Worm (Caenorhabditis elegans): ENCODE measurements around the gene srt-54.

The srt-54 gene

ce11 chrII:162182-162581 lies 45.2 kb downstream of the srt-54 start, which contains the start of gene etr-1:
Gene etr-1, plus strand, starts transcription at chrII:162374.
- TF ChIP-seq madf-8 (GFP tag; conservative IDR thresholded peaks at IDR 0.05) (no peak), attf-6 (GFP tag; IDR thresholded peaks at IDR 0.05) (no peak), nfyb-1 (GFP tag; IDR thresholded peaks at IDR 0.05) (0 out of 2 replicates have a peak, but pooled peaks have one; percentile 21), attf-5 (GFP tag; optimal IDR thresholded peaks at IDR 0.05) (peak; percentile 50), tlf-1 (GFP tag; optimal IDR thresholded peaks at IDR 0.05) (no peak), dox-1 (GFP tag; IDR thresholded peaks at IDR 0.05) (peak; percentile 83), T07F8.4 (tag; optimal IDR thresholded peaks at IDR 0.05) (no peak), hrde-1 (tag; optimal IDR thresholded peaks at IDR 0.05; ENCODE audit: borderline replicate concordance) (no peak), ceh-91 (GFP tag; IDR thresholded peaks at IDR 0.05) (no peak), B0261.1 (tag; optimal IDR thresholded peaks at IDR 0.05) (no peak), aptf-3 (GFP tag; IDR thresholded peaks at IDR 0.05) (no peak), zim-3 (tag; optimal IDR thresholded peaks at IDR 0.05) (no peak), egrh-3 (GFP tag; IDR thresholded peaks at IDR 0.05) (no peak), F57C9.4 (tag; optimal IDR thresholded peaks at IDR 0.05) (no peak), mcd-1 (GFP tag; IDR thresholded peaks at IDR 0.05) (peak; percentile 25; the same call in 1 of the 2 replicates), pbrm-1 (GFP tag; IDR thresholded peaks at IDR 0.05) (no peak), dpl-1 (GFP tag; optimal IDR thresholded peaks at IDR 0.05) (no peak), snpc-3.4 (tag; optimal IDR thresholded peaks at IDR 0.05) (no peak), F57A8.1 (GFP tag; optimal IDR thresholded peaks at IDR 0.05) (no peak), nhr-120 (GFP tag; IDR thresholded peaks at IDR 0.05) (no peak), bed-1 (GFP tag; IDR thresholded peaks at IDR 0.05) (no peak), tbp1 (GFP tag; optimal IDR thresholded peaks at IDR 0.05) (peak; percentile 9), lin-54 (GFP tag; optimal IDR thresholded peaks at IDR 0.05) (no peak), F39B2.1 (GFP tag; IDR thresholded peaks at IDR 0.05) (no peak), hmg-20 (GFP tag; IDR thresholded peaks at IDR 0.05) (no peak), sptf-2 (GFP tag; optimal IDR thresholded peaks at IDR 0.05) (no peak), mel-28 (tag; optimal IDR thresholded peaks at IDR 0.05; ENCODE audit: borderline replicate concordance) (no peak), ekl-4 (GFP tag; IDR thresholded peaks at IDR 0.05) (no peak), lag-1 (GFP tag; IDR thresholded peaks at IDR 0.05) (no peak), ztf-28 (GFP tag; IDR thresholded peaks at IDR 0.05) (no peak), tbx-9 (tag; optimal IDR thresholded peaks at IDR 0.05; ENCODE audit: borderline replicate concordance) (no peak), snpc-1.3 (tag; optimal IDR thresholded peaks at IDR 0.05; ENCODE audit: insufficient read depth) (no peak), ztf-25 (GFP tag; IDR thresholded peaks at IDR 0.05) (no peak), F55B11.4 (tag; optimal IDR thresholded peaks at IDR 0.05; ENCODE audit: borderline replicate concordance, insufficient read depth) (no peak), ets-4 (GFP tag; optimal IDR thresholded peaks at IDR 0.05) (peak; percentile 83), B0035.1 (tag; optimal IDR thresholded peaks at IDR 0.05) (no peak), zfh-2 (GFP tag; conservative IDR thresholded peaks at IDR 0.05) (no peak), rcor-1 (GFP tag; IDR thresholded peaks at IDR 0.05) (no peak), unc-62 (GFP tag; optimal IDR thresholded peaks at IDR 0.05) (no peak), nhr-80 (tag; optimal IDR thresholded peaks at IDR 0.05) (peak; percentile 99), ztf-6 (GFP tag; IDR thresholded peaks at IDR 0.05) (no peak), atf-7 (tag; optimal IDR thresholded peaks at IDR 0.05) (no peak), cebp-1 (GFP tag; IDR thresholded peaks at IDR 0.05) (no peak), cebp-1 (tag; optimal IDR thresholded peaks at IDR 0.05) (peak; percentile 31), egl-18 (GFP tag; IDR thresholded peaks at IDR 0.05) (no peak), nhr-90 (tag; optimal IDR thresholded peaks at IDR 0.05) (peak; percentile 60), lir-1 (GFP tag; conservative IDR thresholded peaks at IDR 0.05) (no peak), somi-1 (GFP tag; optimal IDR thresholded peaks at IDR 0.05) (no peak), nhr-179 (tag; optimal IDR thresholded peaks at IDR 0.05) (no peak), unc-130 (GFP tag; optimal IDR thresholded peaks at IDR 0.05) (no peak)

All from whole organism, young adult.